Worm (Caenorhabditis elegans) whole organism, L1 larva: ENCODE measurements around the gene paqr-1.

Experiments
- aha-1 ChIP-seq: fragments of 150-350 bp; optimal IDR thresholded peaks from 2 replicates; lab custom pipeline; 2014; ENCODE audit warnings: missing biosample characterization, missing genetic modification characterization
- ama-1 ChIP-seq: fragments of 150-350 bp; optimal IDR thresholded peaks from 2 replicates; lab custom pipeline; 2014
- egl-27 ChIP-seq, 2 experiments: fragments of 150-350 bp in 1 of 2; sonication (generic microtip); optimal IDR thresholded peaks; 3 replicates each; lab custom pipeline; 2017 to 2018; ENCODE audit warnings: missing biosample characterization in 2 of 2, missing genetic modification characterization in 2 of 2, missing genetic modification reagents in 2 of 2
- elt-3 ChIP-seq, 6 experiments: fragments of 150-350 bp in 1 of 6; sonication (generic microtip); optimal IDR thresholded peaks; 2 replicates each; lab custom pipeline; 2017 to 2018; ENCODE audit warnings: missing biosample characterization in 6 of 6, missing genetic modification characterization in 6 of 6, inconsistent platforms in 1 of 6
- fkh-10 ChIP-seq: sonication (generic microtip); optimal IDR thresholded peaks from 2 replicates; lab custom pipeline; 2017; ENCODE audit warnings: missing biosample characterization, missing genetic modification reagents, missing genetic modification characterization
- lin-14 ChIP-seq: fragments of 200-800 bp; sonication (Bioruptor generic); optimal IDR thresholded peaks from 2 replicates; lab custom pipeline; 2018; ENCODE audit warnings: mild to moderate bottlenecking, missing genetic modification characterization, moderate library complexity, missing compliant biosample characterization
- lir-3 ChIP-seq: sonication (generic microtip); optimal IDR thresholded peaks from 2 replicates; lab custom pipeline; 2016; ENCODE audit warnings: mild to moderate bottlenecking, missing genetic modification characterization, moderate library complexity, missing compliant biosample characterization; ENCODE audit not compliant: poor library complexity
- nhr-11 ChIP-seq: fragments of 150-350 bp; optimal IDR thresholded peaks from 2 replicates; lab custom pipeline; 2014; ENCODE audit warnings: missing biosample characterization, missing genetic modification characterization
- nhr-90 ChIP-seq: sonication (generic microtip); optimal IDR thresholded peaks from 2 replicates; lab custom pipeline; 2016; ENCODE audit warnings: mild to moderate bottlenecking, missing genetic modification characterization, missing compliant biosample characterization; ENCODE audit not compliant: poor library complexity
- pag-3 ChIP-seq: sonication (generic microtip); optimal IDR thresholded peaks from 2 replicates; lab custom pipeline; 2017; ENCODE audit warnings: missing genetic modification characterization, mild to moderate bottlenecking, missing compliant biosample characterization, antibody characterized with exemption, borderline replicate concordance; ENCODE audit not compliant: insufficient read depth
- unc-130 ChIP-seq: fragments of 150-350 bp; optimal IDR thresholded peaks from 2 replicates; lab custom pipeline; 2017; ENCODE audit warnings: missing biosample characterization, missing genetic modification characterization, inconsistent platforms
- unc-62 ChIP-seq: fragments of 150-350 bp; optimal IDR thresholded peaks from 2 replicates; lab custom pipeline; 2014; ENCODE audit warnings: missing biosample characterization, missing genetic modification reagents, missing genetic modification characterization
- xbp-1 ChIP-seq: sonication (generic microtip); optimal IDR thresholded peaks from 2 replicates; lab custom pipeline; 2016; ENCODE audit warnings: missing genetic modification characterization, missing compliant biosample characterization

DNA sequence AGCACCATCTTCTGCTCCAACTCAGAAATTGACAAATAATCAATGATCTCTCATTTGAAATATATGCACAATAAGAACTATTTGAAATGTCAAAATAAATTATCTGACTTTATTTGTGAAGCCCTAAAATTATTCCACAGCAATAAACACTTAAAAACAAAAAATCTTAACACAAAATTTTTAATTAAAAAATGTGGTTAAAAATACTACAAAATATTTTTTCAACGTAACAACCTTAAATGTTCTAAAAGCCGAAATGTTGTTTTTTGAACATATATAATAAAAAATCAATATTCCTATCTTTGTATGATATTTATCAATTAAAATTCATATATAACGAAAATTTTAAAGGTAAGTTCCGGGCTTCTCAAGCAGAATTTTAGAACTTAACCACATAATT lies 44.2 kb upstream of the paqr-1 start, which contains the start of gene F38A5.8:
- TF ChIP-seq ama-1 (lab: Kevin White, UChicago) (no peak), elt-3 (tag; optimal IDR thresholded peaks at IDR 0.05; lab: Kevin White, UChicago) (no peak), aha-1 (no peak), unc-130 (tag; lab: Kevin White, UChicago) (no peak), xbp-1 (tag; lab: Kevin White, UChicago) (no peak), fkh-10 (no peak), lir-3 (tag; lab: Kevin White, UChicago) (no peak), nhr-11 (tag; lab: Kevin White, UChicago) (no peak), egl-27 (tag; optimal IDR thresholded peaks at IDR 0.05; lab: Kevin White, UChicago) (no peak), unc-62 (GFP tag; lab: Kevin White, UChicago) (no peak), pag-3 (no peak), lin-14 (GFP tag; lab: Kevin White, UChicago) (no peak), nhr-90 (tag; lab: Kevin White, UChicago) (no peak)
